Fruit fly (Drosophila melanogaster) whole organism, embryonic: ENCODE results near the gene CG17982.

Experiments used
- Abd-B ChIP-seq: fragments of 200-800 bp; sonication (Bioruptor generic); optimal IDR thresholded peaks from 2 replicates; lab custom pipeline; 2018; ENCODE audit warnings: missing biosample characterization, mild to moderate bottlenecking, missing genetic modification characterization, moderate library complexity
- Blimp-1 ChIP-seq: fragments of 200-800 bp; sonication (Bioruptor generic); optimal IDR thresholded peaks from 3 replicates; lab custom pipeline; 2018; ENCODE audit warnings: missing biosample characterization, missing genetic modification characterization, mild to moderate bottlenecking, moderate library complexity, missing genetic modification reagents
- CG11723 ChIP-seq: fragments of 200-800 bp; sonication (Bioruptor generic); optimal IDR thresholded peaks from 2 replicates; lab custom pipeline; 2017; ENCODE audit warnings: missing biosample characterization, mild to moderate bottlenecking, missing genetic modification characterization
- CG12104 ChIP-seq: fragments of 200-800 bp; sonication (Bioruptor generic); optimal IDR thresholded peaks from 3 replicates; lab custom pipeline; 2016; ENCODE audit warnings: missing biosample characterization, missing genetic modification characterization
- CG12155 ChIP-seq: fragments of 200-800 bp; sonication (Bioruptor generic); optimal IDR thresholded peaks from 3 replicates; lab custom pipeline; 2016; ENCODE audit warnings: missing biosample characterization, missing genetic modification characterization
- CG16779 ChIP-seq: fragments of 200-800 bp; sonication (Bioruptor generic); IDR thresholded peaks from 2 replicates; pipeline ENCODE4 v1.3.6; 2022; ENCODE audit warnings: missing biosample characterization, missing genetic modification characterization
- CG16813 ChIP-seq: fragments of 200-800 bp; sonication (Bioruptor generic); IDR thresholded peaks from 3 replicates; pipeline ENCODE4 v1.3.6; 2022; ENCODE audit warnings: missing biosample characterization, missing genetic modification characterization; ENCODE audit not compliant: partially characterized antibody
- CG16863 ChIP-seq: fragments of 200-800 bp; sonication (Bioruptor generic); optimal IDR thresholded peaks from 3 replicates; lab custom pipeline; 2016; ENCODE audit warnings: missing biosample characterization, missing genetic modification characterization
- CG17359 ChIP-seq: fragments of 200-800 bp; sonication (Bioruptor generic); optimal IDR thresholded peaks from 3 replicates; lab custom pipeline; 2018; ENCODE audit warnings: missing biosample characterization, mild to moderate bottlenecking, missing genetic modification characterization, moderate library complexity
- CG17612 ChIP-seq: fragments of 200-800 bp; sonication (Bioruptor generic); IDR thresholded peaks from 2 replicates; pipeline ENCODE4 v1.3.6; 2022; ENCODE audit warnings: missing biosample characterization, missing genetic modification characterization
- CG32772 ChIP-seq: fragments of 200-800 bp; sonication (Bioruptor generic); IDR thresholded peaks from 2 replicates; pipeline ENCODE4 v1.3.6; 2022; ENCODE audit warnings: missing biosample characterization, missing genetic modification characterization
- CG3847 ChIP-seq: fragments of 200-800 bp; sonication (Bioruptor generic); IDR thresholded peaks from 2 replicates; pipeline ENCODE4 v1.3.6; 2022; ENCODE audit warnings: missing biosample characterization, missing genetic modification characterization
- CG4282 ChIP-seq: fragments of 200-800 bp; sonication (Bioruptor generic); optimal IDR thresholded peaks from 2 replicates; lab custom pipeline; 2016; ENCODE audit warnings: missing biosample characterization, missing genetic modification characterization
- CG6654 ChIP-seq: fragments of 200-800 bp; sonication (Bioruptor generic); optimal IDR thresholded peaks from 2 replicates; lab custom pipeline; 2017; ENCODE audit warnings: missing biosample characterization, mild to moderate bottlenecking, missing genetic modification characterization
- CG6683 ChIP-seq: fragments of 200-800 bp; sonication (Bioruptor generic); optimal IDR thresholded peaks from 2 replicates; lab custom pipeline; 2017; ENCODE audit warnings: missing biosample characterization, mild to moderate bottlenecking, missing genetic modification characterization, missing genetic modification reagents
- CG7928 ChIP-seq: fragments of 200-800 bp; sonication (Bioruptor generic); optimal IDR thresholded peaks from 2 replicates; lab custom pipeline; 2017; ENCODE audit warnings: missing biosample characterization, mild to moderate bottlenecking, missing genetic modification characterization
- CG8388 ChIP-seq: fragments of 200-800 bp; sonication (Bioruptor generic); optimal IDR thresholded peaks from 2 replicates; lab custom pipeline; 2019; ENCODE audit warnings: missing biosample characterization, mild to moderate bottlenecking, missing genetic modification characterization, moderate library complexity
- CG9215 ChIP-seq: fragments of 200-800 bp; sonication (Bioruptor generic); IDR thresholded peaks from 2 replicates; pipeline ENCODE4 v1.3.6; 2022; ENCODE audit warnings: missing biosample characterization, missing genetic modification characterization
- CG9797 ChIP-seq: fragments of 200-800 bp; sonication (Bioruptor generic); optimal IDR thresholded peaks from 3 replicates; lab custom pipeline; 2018; ENCODE audit warnings: missing biosample characterization, mild to moderate bottlenecking, missing genetic modification characterization
- CG9932 ChIP-seq: fragments of 200-800 bp; sonication (Bioruptor generic); IDR thresholded peaks from 2 replicates; pipeline ENCODE4 v1.3.6; 2022; ENCODE audit warnings: missing biosample characterization, missing genetic modification characterization
- Dll ChIP-seq: fragments of 200-800 bp; sonication (Bioruptor generic); IDR thresholded peaks from 4 replicates; pipeline ENCODE4 v1.3.6; 2022; ENCODE audit warnings: missing biosample characterization, missing genetic modification characterization; ENCODE audit not compliant: partially characterized antibody
- Doc2 ChIP-seq: fragments of 200-800 bp; sonication (Bioruptor generic); IDR thresholded peaks from 2 replicates; pipeline ENCODE4 v1.3.6; 2022; ENCODE audit warnings: missing biosample characterization, missing genetic modification characterization
- E2f2 ChIP-seq: fragments of 200-800 bp; sonication (Bioruptor generic); IDR thresholded peaks from 2 replicates; pipeline ENCODE4 v1.3.6; 2022; ENCODE audit warnings: missing biosample characterization, missing genetic modification characterization
- Kr ChIP-seq: fragments of 200-800 bp; sonication (Bioruptor generic); optimal IDR thresholded peaks from 2 replicates; lab custom pipeline; 2017; ENCODE audit warnings: missing biosample characterization, mild to moderate bottlenecking, missing genetic modification characterization
- MTF-1 ChIP-seq: fragments of 200-800 bp; sonication (Bioruptor generic); optimal IDR thresholded peaks from 2 replicates; lab custom pipeline; 2018; ENCODE audit warnings: missing biosample characterization, mild to moderate bottlenecking, missing genetic modification characterization, borderline replicate concordance
- Neu2 ChIP-seq: fragments of 200-800 bp; sonication (Bioruptor generic); optimal IDR thresholded peaks from 3 replicates; lab custom pipeline; 2016; ENCODE audit warnings: missing biosample characterization, missing genetic modification characterization, borderline replicate concordance
- Rx ChIP-seq: fragments of 200-800 bp; sonication (Bioruptor generic); IDR thresholded peaks from 2 replicates; pipeline ENCODE4 v1.3.6; 2022; ENCODE audit warnings: missing biosample characterization, missing genetic modification characterization
- Side ChIP-seq: fragments of 200-800 bp; sonication (Bioruptor generic); optimal IDR thresholded peaks from 2 replicates; lab custom pipeline; 2016; ENCODE audit warnings: missing biosample characterization, missing genetic modification characterization
- Sox100B ChIP-seq: fragments of 200-800 bp; sonication (Bioruptor generic); optimal IDR thresholded peaks from 3 replicates; lab custom pipeline; 2018; ENCODE audit warnings: missing biosample characterization, mild to moderate bottlenecking, missing genetic modification characterization
- ase ChIP-seq: fragments of 200-800 bp; sonication (Bioruptor generic); IDR thresholded peaks from 3 replicates; pipeline ENCODE4 v1.3.6; 2022; ENCODE audit warnings: missing biosample characterization, missing genetic modification characterization
- bigmax ChIP-seq: fragments of 200-800 bp; sonication (Bioruptor generic); optimal IDR thresholded peaks from 2 replicates; lab custom pipeline; 2018; ENCODE audit warnings: missing biosample characterization, mild to moderate bottlenecking, missing genetic modification characterization
- cato ChIP-seq: fragments of 200-800 bp; sonication (Bioruptor generic); optimal IDR thresholded peaks from 2 replicates; lab custom pipeline; 2016; ENCODE audit warnings: missing biosample characterization, missing genetic modification characterization, borderline replicate concordance
- chn ChIP-seq: fragments of 200-800 bp; sonication (Bioruptor generic); optimal IDR thresholded peaks from 2 replicates; lab custom pipeline; 2016; ENCODE audit warnings: missing biosample characterization, missing genetic modification characterization
- ci ChIP-seq: fragments of 200-800 bp; sonication (Bioruptor generic); IDR thresholded peaks from 3 replicates; pipeline ENCODE4 v1.3.6; 2022; ENCODE audit warnings: missing biosample characterization, missing genetic modification characterization
- emc ChIP-seq: fragments of 200-800 bp; sonication (Bioruptor generic); optimal IDR thresholded peaks from 2 replicates; lab custom pipeline; 2016; ENCODE audit warnings: missing biosample characterization, missing genetic modification characterization
- insv ChIP-seq, 2 experiments: fragments of 200-800 bp; sonication (Bioruptor generic); optimal IDR thresholded peaks; 3 replicates each; lab custom pipeline; 2016 to 2018; ENCODE audit warnings: missing biosample characterization in 2 of 2, missing genetic modification characterization in 2 of 2
- jigr1 ChIP-seq: fragments of 200-800 bp; sonication (Bioruptor generic); IDR thresholded peaks from 3 replicates; pipeline ENCODE4 v1.3.6; 2022; ENCODE audit warnings: missing biosample characterization, missing genetic modification characterization
- knrl ChIP-seq: fragments of 200-800 bp; sonication (Bioruptor generic); IDR thresholded peaks from 3 replicates; pipeline ENCODE4 v1.3.6; 2022; ENCODE audit warnings: missing biosample characterization, missing genetic modification characterization; ENCODE audit not compliant: partially characterized antibody
- lbe ChIP-seq: fragments of 200-800 bp; sonication (Bioruptor generic); optimal IDR thresholded peaks from 2 replicates; lab custom pipeline; 2016; ENCODE audit warnings: missing biosample characterization, mild to moderate bottlenecking, missing genetic modification characterization
- odd ChIP-seq: fragments of 200-800 bp; sonication (Bioruptor generic); optimal IDR thresholded peaks from 2 replicates; lab custom pipeline; 2017; ENCODE audit warnings: missing biosample characterization, mild to moderate bottlenecking, missing genetic modification characterization
- org-1 ChIP-seq: fragments of 200-800 bp; sonication (Bioruptor generic); optimal IDR thresholded peaks from 2 replicates; lab custom pipeline; 2017; ENCODE audit warnings: missing biosample characterization, missing genetic modification characterization
- pan ChIP-seq, 4 experiments: fragments of >200 bp in 3 of 4; fragments of 200-800 bp in 1 of 4; sonication (Bioruptor generic) in 1 of 4; optimal IDR thresholded peaks in 3 of 4; IDR thresholded peaks in 1 of 4; 2 replicates each; pipeline versions ENCODE4 v1.3.6 to Lab custom; 2017 to 2022; ENCODE audit warnings: missing biosample characterization in 2 of 4, missing genetic modification characterization in 2 of 4, mixed read lengths in 1 of 4
- slou ChIP-seq: fragments of 200-800 bp; sonication (Bioruptor generic); optimal IDR thresholded peaks from 3 replicates; lab custom pipeline; 2016; ENCODE audit warnings: missing biosample characterization, missing genetic modification characterization
- tgo ChIP-seq: fragments of 200-800 bp; sonication (Bioruptor generic); IDR thresholded peaks from 3 replicates; pipeline ENCODE4 v1.3.6; 2022; ENCODE audit warnings: missing biosample characterization, missing genetic modification characterization
- tin ChIP-seq: fragments of 200-800 bp; sonication (Bioruptor generic); optimal IDR thresholded peaks from 3 replicates; lab custom pipeline; 2016; ENCODE audit warnings: missing biosample characterization, missing genetic modification characterization
- tup ChIP-seq: fragments of 200-800 bp; sonication (Bioruptor generic); optimal IDR thresholded peaks from 2 replicates; lab custom pipeline; 2016; ENCODE audit warnings: missing biosample characterization, mild to moderate bottlenecking, missing genetic modification characterization, moderate library complexity
- vnd ChIP-seq: fragments of 200-800 bp; sonication (Bioruptor generic); IDR thresholded peaks from 3 replicates; pipeline ENCODE4 v1.3.6; 2022; ENCODE audit warnings: missing biosample characterization, missing genetic modification characterization; ENCODE audit not compliant: partially characterized antibody
- vvl ChIP-seq: fragments of 200-800 bp; sonication (Bioruptor generic); IDR thresholded peaks from 2 replicates; pipeline ENCODE4 v1.3.6; 2022; ENCODE audit warnings: missing biosample characterization, missing genetic modification characterization
- z ChIP-seq: fragments of 200-800 bp; sonication (Bioruptor generic); IDR thresholded peaks from 3 replicates; pipeline ENCODE4 v1.3.6; 2022; ENCODE audit warnings: missing biosample characterization, missing genetic modification characterization

The CG17982 gene

dm6 chrX:8101479-8102198 lies 42.0 kb downstream of the CG17982 start, which contains the start of gene CG2258 (continued):
- TF ChIP-seq knrl (GFP tag; lab: Robert Waterston, UW) = no peak
- peak; percentile 83 for TF ChIP-seq tin (GFP tag; lab: Kevin White, UChicago)
- peak; percentile 89 for TF ChIP-seq CG32772 (GFP tag; lab: Robert Waterston, UW)
- no peak for TF ChIP-seq Doc2 (GFP tag; lab: Robert Waterston, UW)
- peak; percentile 71 for TF ChIP-seq CG6654 (GFP tag; lab: Kevin White, UChicago)
- no peak for TF ChIP-seq CG4282 (GFP tag; lab: Kevin White, UChicago)
- peak; percentile 12 for TF ChIP-seq emc (GFP tag; lab: Kevin White, UChicago)
- no peak for TF ChIP-seq vnd
- TF ChIP-seq pan (optimal IDR thresholded peaks at IDR 0.05; lab: Kevin White, UChicago) = no peak
- TF ChIP-seq pan (GFP tag; optimal IDR thresholded peaks at IDR 0.05 in 1 of 2, IDR thresholded peaks at IDR 0.05 in 1 of 2) = peak in 1 of 2 experiments; percentile 91
- TF ChIP-seq jigr1 = peak; percentile 82
- no peak for TF ChIP-seq CG16813 (GFP tag; lab: Robert Waterston, UW)
- peak; percentile 60 for TF ChIP-seq CG12104 (GFP tag; lab: Kevin White, UChicago)
- no peak for TF ChIP-seq CG9797 (GFP tag; lab: Kevin White, UChicago)
- no peak for TF ChIP-seq bigmax
- peak; percentile 90 for TF ChIP-seq Blimp-1 (GFP tag; lab: Kevin White, UChicago)
- TF ChIP-seq slou (GFP tag; lab: Kevin White, UChicago) = peak; percentile 52
- TF ChIP-seq CG6683 (GFP tag; lab: Kevin White, UChicago) = peak; percentile 60
- TF ChIP-seq CG12155 (GFP tag; lab: Kevin White, UChicago) = peak; percentile 78
- peak; percentile 79 for TF ChIP-seq CG9932 (GFP tag; lab: Robert Waterston, UW)
- no peak for TF ChIP-seq insv (GFP tag; optimal IDR thresholded peaks at IDR 0.05; lab: Kevin White, UChicago)
- peak; percentile 58 for TF ChIP-seq tup (GFP tag; lab: Kevin White, UChicago)
- TF ChIP-seq cato (GFP tag; lab: Kevin White, UChicago) = peak; percentile 62
- TF ChIP-seq CG11723 (GFP tag; lab: Kevin White, UChicago) = peak; percentile 68
- peak; percentile 53 for TF ChIP-seq CG7928 (GFP tag; lab: Kevin White, UChicago)
- peak; percentile 87 for TF ChIP-seq CG8388 (GFP tag; lab: Kevin White, UChicago)
- peak; percentile 87 for TF ChIP-seq ase (GFP tag; lab: Robert Waterston, UW)
- peak; percentile 77 for TF ChIP-seq chn (GFP tag; lab: Kevin White, UChicago)
- TF ChIP-seq tgo (GFP tag; lab: Robert Waterston, UW) = peak; percentile 81
- TF ChIP-seq Sox100B (GFP tag; lab: Kevin White, UChicago) = peak; percentile 83
- TF ChIP-seq Abd-B = peak; percentile 83
- TF ChIP-seq Neu2 (GFP tag; lab: Kevin White, UChicago) = no peak
- peak; percentile 58 for TF ChIP-seq Rx (GFP tag; lab: Robert Waterston, UW)
- no peak for TF ChIP-seq Side (GFP tag; lab: Kevin White, UChicago)
- no peak for TF ChIP-seq Dll (GFP tag; lab: Robert Waterston, UW)
- TF ChIP-seq CG16779 (GFP tag; lab: Robert Waterston, UW) = peak; percentile 49; the same call in 1 of the 2 replicates
- peak; percentile 95 for TF ChIP-seq vvl (GFP tag; lab: Robert Waterston, UW)
- TF ChIP-seq CG17359 (tag; lab: Kevin White, UChicago) = peak; percentile 95
- peak; percentile 83 for TF ChIP-seq CG3847 (GFP tag; lab: Robert Waterston, UW)
- peak; percentile 78 for TF ChIP-seq odd (GFP tag; lab: Kevin White, UChicago)
- peak; percentile 85 for TF ChIP-seq E2f2 (GFP tag; lab: Robert Waterston, UW)
- TF ChIP-seq org-1 (GFP tag; lab: Kevin White, UChicago) = peak; percentile 47
- TF ChIP-seq CG16863 (GFP tag; lab: Kevin White, UChicago) = peak; percentile 73
- TF ChIP-seq CG17612 (GFP tag; lab: Robert Waterston, UW) = peak; percentile 61
- no peak for TF ChIP-seq z
- TF ChIP-seq ci (GFP tag; lab: Robert Waterston, UW) = peak; percentile 93
- TF ChIP-seq CG9215 (GFP tag; lab: Robert Waterston, UW) = peak; percentile 72
- TF ChIP-seq MTF-1 (GFP tag; lab: Kevin White, UChicago) = peak; percentile 76
- peak; percentile 37 for TF ChIP-seq lbe (GFP tag; lab: Kevin White, UChicago)
- TF ChIP-seq Kr (GFP tag; lab: Kevin White, UChicago) = no peak
